Worm (Caenorhabditis elegans) whole organism, L4 larva: ENCODE results near the gene ZK622.1.

ENCODE experiments used
- F49E8.2 ChIP-seq: sonication (generic microtip); optimal IDR thresholded peaks from 2 replicates; lab custom pipeline; 2016; ENCODE audit warnings: missing compliant biosample characterization, mild to moderate bottlenecking, missing genetic modification characterization, borderline replicate concordance
- T26A8.4 ChIP-seq: fragments of 200-800 bp; sonication (Bioruptor generic); IDR thresholded peaks from 2 replicates; pipeline ENCODE4 v1.3.6; 2022; ENCODE audit warnings: missing genetic modification characterization, missing compliant biosample characterization
- Y5F2A.4 ChIP-seq: fragments of 200-800 bp; sonication (Bioruptor generic); optimal IDR thresholded peaks from 2 replicates; lab custom pipeline; 2018; ENCODE audit warnings: mild to moderate bottlenecking, missing genetic modification characterization, missing compliant biosample characterization
- aha-1 ChIP-seq: fragments of 150-350 bp; peaks from one replicate; lab custom pipeline; 2014; ENCODE audit warnings: missing biosample characterization, missing genetic modification characterization
- ama-1 ChIP-seq: fragments of 150-350 bp; optimal IDR thresholded peaks from 2 replicates; lab custom pipeline; 2014; ENCODE audit warnings: inconsistent platforms, mixed read lengths
- attf-4 ChIP-seq: sonication (generic microtip); optimal IDR thresholded peaks from 3 replicates; lab custom pipeline; 2017; ENCODE audit warnings: missing biosample characterization, missing genetic modification characterization
- ceh-28 ChIP-seq: fragments of 150-350 bp; optimal IDR thresholded peaks from 2 replicates; lab custom pipeline; 2014; ENCODE audit warnings: missing biosample characterization, missing genetic modification reagents, missing genetic modification characterization
- ces-1 ChIP-seq: fragments of 150-350 bp; sonication (generic microtip); optimal IDR thresholded peaks from 4 replicates; lab custom pipeline; 2014; ENCODE audit warnings: missing biosample characterization, missing genetic modification reagents, missing genetic modification characterization
- daf-16 ChIP-seq, 3 experiments: sonication (generic microtip); optimal IDR thresholded peaks; 2 replicates each; lab custom pipeline; 2016 to 2017; ENCODE audit warnings: missing genetic modification characterization in 3 of 3, missing genetic modification reagents in 3 of 3, mild to moderate bottlenecking in 2 of 3, missing compliant biosample characterization in 2 of 3, missing biosample characterization in 1 of 3, moderate library complexity in 1 of 3
- daf-19 ChIP-seq: fragments of 200-800 bp; sonication (Bioruptor generic); conservative IDR thresholded peaks from 2 replicates; pipeline ENCODE4 v1.3.6; 2022; ENCODE audit warnings: missing genetic modification characterization, missing compliant biosample characterization
- dmd-6 ChIP-seq: fragments of 200-800 bp; sonication (Bioruptor generic); IDR thresholded peaks from 2 replicates; pipeline ENCODE4 v1.3.6; 2022; ENCODE audit warnings: missing genetic modification reagents, missing genetic modification characterization, missing compliant biosample characterization
- dmd-8 ChIP-seq: fragments of 200-800 bp; sonication (Bioruptor generic); IDR thresholded peaks from 2 replicates; pipeline ENCODE4 v1.3.6; 2022; ENCODE audit warnings: missing genetic modification characterization, missing compliant biosample characterization
- dve-1 ChIP-seq: sonication (generic microtip); optimal IDR thresholded peaks from 2 replicates; lab custom pipeline; 2017; ENCODE audit warnings: antibody characterized with exemption, mild to moderate bottlenecking, missing genetic modification characterization, missing compliant biosample characterization; ENCODE audit not compliant: insufficient read depth
- gei-8 ChIP-seq: fragments of 200-800 bp; sonication (Bioruptor generic); optimal IDR thresholded peaks from 2 replicates; lab custom pipeline; 2018; ENCODE audit warnings: mild to moderate bottlenecking, missing genetic modification characterization, missing compliant biosample characterization
- hlh-11 ChIP-seq: fragments of 200-800 bp; sonication (Bioruptor generic); optimal IDR thresholded peaks from 2 replicates; lab custom pipeline; 2018; ENCODE audit warnings: mild to moderate bottlenecking, missing genetic modification characterization, missing compliant biosample characterization
- hlh-30 ChIP-seq: sonication (generic microtip); optimal IDR thresholded peaks from 2 replicates; lab custom pipeline; 2017; ENCODE audit warnings: antibody characterized with exemption, mild to moderate bottlenecking, missing genetic modification characterization, missing compliant biosample characterization; ENCODE audit not compliant: insufficient read depth
- hmg-1.1 ChIP-seq: fragments of 200-800 bp; sonication (Bioruptor generic); IDR thresholded peaks from 2 replicates; pipeline ENCODE4 v1.3.6; 2022; ENCODE audit warnings: missing genetic modification reagents, missing genetic modification characterization, missing compliant biosample characterization
- jun-1 ChIP-seq: fragments of 150-350 bp; optimal IDR thresholded peaks from 2 replicates; lab custom pipeline; 2014; ENCODE audit warnings: missing biosample characterization, missing genetic modification reagents, missing genetic modification characterization
- lin-1 ChIP-seq: fragments of 200-800 bp; sonication (Bioruptor generic); IDR thresholded peaks from 2 replicates; pipeline ENCODE4 v1.3.6; 2022; ENCODE audit warnings: missing genetic modification reagents, missing genetic modification characterization, missing compliant biosample characterization
- lin-38 ChIP-seq: fragments of 200-800 bp; sonication (Bioruptor generic); IDR thresholded peaks from 2 replicates; pipeline ENCODE4 v1.3.6; 2022; ENCODE audit warnings: missing genetic modification reagents, missing genetic modification characterization, missing compliant biosample characterization
- lsy-2 ChIP-seq, 2 experiments: fragments of 150-350 bp in 1 of 2; sonication (generic microtip) in 1 of 2; optimal IDR thresholded peaks; 2 replicates each; lab custom pipeline; 2014 to 2017; ENCODE audit warnings: missing biosample characterization in 2 of 2, missing genetic modification characterization in 2 of 2
- mdl-1 ChIP-seq, 2 experiments: fragments of 150-350 bp in 1 of 2; sonication (generic microtip) in 1 of 2; optimal IDR thresholded peaks; 2 replicates each; lab custom pipeline; 2014 to 2017; ENCODE audit warnings: missing biosample characterization in 2 of 2, missing genetic modification characterization in 2 of 2
- mep-1 ChIP-seq: fragments of 150-350 bp; sonication (generic microtip); optimal IDR thresholded peaks from 3 replicates; lab custom pipeline; 2014; ENCODE audit warnings: missing biosample characterization, missing genetic modification characterization
- mes-2 ChIP-seq: sonication (generic microtip); optimal IDR thresholded peaks from 2 replicates; lab custom pipeline; 2016; ENCODE audit warnings: missing genotype, mild to moderate bottlenecking, missing genetic modification characterization, missing compliant biosample characterization; ENCODE audit not compliant: poor library complexity, severe bottlenecking
- mxl-3 ChIP-seq: fragments of 200-800 bp; sonication (Bioruptor generic); optimal IDR thresholded peaks from 2 replicates; lab custom pipeline; 2018; ENCODE audit warnings: mild to moderate bottlenecking, missing genetic modification characterization, missing compliant biosample characterization
- nhr-28 ChIP-seq: fragments of 150-350 bp; optimal IDR thresholded peaks from 2 replicates; lab custom pipeline; 2014; ENCODE audit warnings: missing biosample characterization, missing genetic modification characterization
- nhr-48 ChIP-seq: sonication (generic microtip); optimal IDR thresholded peaks from 2 replicates; lab custom pipeline; 2016; ENCODE audit warnings: mild to moderate bottlenecking, missing genetic modification characterization, missing compliant biosample characterization
- nhr-77 ChIP-seq: fragments of 150-350 bp; optimal IDR thresholded peaks from 2 replicates; lab custom pipeline; 2014; ENCODE audit warnings: missing biosample characterization, missing genetic modification characterization
- pha-4 ChIP-seq, 2 experiments: fragments of 150-350 bp in 1 of 2; fragments of 200-800 bp in 1 of 2; sonication (Bioruptor generic) in 1 of 2; IDR thresholded peaks in 1 of 2; optimal IDR thresholded peaks in 1 of 2; 2 replicates each; pipeline versions ENCODE4 v1.3.6 to Lab custom; 2014 to 2022; ENCODE audit warnings: missing genetic modification characterization in 2 of 2, missing genetic modification reagents in 2 of 2, missing biosample characterization in 1 of 2, missing compliant biosample characterization in 1 of 2
- php-3 ChIP-seq: fragments of 200-800 bp; sonication (Bioruptor generic); IDR thresholded peaks from 2 replicates; pipeline ENCODE4 v1.3.6; 2022; ENCODE audit warnings: missing genetic modification reagents, missing genetic modification characterization, missing compliant biosample characterization
- pqm-1 ChIP-seq: sonication (generic microtip); optimal IDR thresholded peaks from 2 replicates; lab custom pipeline; 2017; ENCODE audit warnings: missing biosample characterization, missing genetic modification characterization
- snpc-1.2 ChIP-seq: fragments of 200-800 bp; sonication (Bioruptor generic); IDR thresholded peaks from 2 replicates; pipeline ENCODE4 v1.3.6; 2022; ENCODE audit warnings: missing genetic modification reagents, missing genetic modification characterization, missing compliant biosample characterization
- tag-97 ChIP-seq: fragments of 200-800 bp; sonication (Bioruptor generic); IDR thresholded peaks from 2 replicates; pipeline ENCODE4 v1.3.6; 2022; ENCODE audit warnings: missing genetic modification characterization, missing compliant biosample characterization
- tra-1 ChIP-seq: fragments of 200-800 bp; sonication (Bioruptor generic); IDR thresholded peaks from 2 replicates; pipeline ENCODE4 v1.3.6; 2022; ENCODE audit warnings: missing genetic modification reagents, missing genetic modification characterization, missing compliant biosample characterization
- unc-39 ChIP-seq: sonication (generic microtip); optimal IDR thresholded peaks from 2 replicates; lab custom pipeline; 2017; ENCODE audit warnings: missing biosample characterization, missing genetic modification characterization
- unc-62 ChIP-seq, 3 experiments: fragments of 150-350 bp in 1 of 3; sonication (generic microtip); optimal IDR thresholded peaks in 2 of 3; peaks in 1 of 3; 1 replicate in 1 of 3; 2 replicates in 2 of 3; lab custom pipeline; 2014 to 2017; ENCODE audit warnings: missing biosample characterization in 3 of 3, missing genetic modification characterization in 3 of 3, missing genetic modification reagents in 3 of 3, missing genotype in 1 of 3
- vab-7 ChIP-seq: fragments of 200-800 bp; sonication (Bioruptor generic); IDR thresholded peaks from 2 replicates; pipeline ENCODE4 v1.3.6; 2022; ENCODE audit warnings: missing genetic modification reagents, missing genetic modification characterization, missing compliant biosample characterization

ZK622.1 gene

ce11 chrII:5336660-5337494, 43.3 kb downstream of the ZK622.1 start (continued):
- TF ChIP-seq ces-1 (GFP tag; lab: Kevin White, UChicago) (peak; percentile 29), gei-8 (GFP tag; lab: Kevin White, UChicago) (no peak), attf-4 (tag; lab: Kevin White, UChicago) (no peak), Y5F2A.4 (no peak), lin-1 (no peak), nhr-48 (peak; percentile 36), tag-97 (GFP tag; lab: Robert Waterston, UW) (no peak), daf-19 (GFP tag; lab: Robert Waterston, UW) (no peak), dmd-8 (GFP tag; lab: Robert Waterston, UW) (no peak)

- TF ChIP-seq daf-16 (GFP tag; optimal IDR thresholded peaks at IDR 0.05; lab: Kevin White, UChicago) = no peak
- TF ChIP-seq daf-16 (tag; optimal IDR thresholded peaks at IDR 0.05; lab: Kevin White, UChicago) = peak; percentile 15
- TF ChIP-seq unc-62 (GFP tag; optimal IDR thresholded peaks at IDR 0.05 in 1 of 2; lab: Kevin White, UChicago) = peak in 1 of 2 experiments; percentile 50
- TF ChIP-seq unc-62 (tag; optimal IDR thresholded peaks at IDR 0.05; lab: Kevin White, UChicago) = no peak
- peak; percentile 13 for TF ChIP-seq nhr-28
- TF ChIP-seq mep-1 (tag; lab: Kevin White, UChicago) = peak; percentile 19
- TF ChIP-seq aha-1 = no peak
- TF ChIP-seq hlh-11 = no peak
These were observed 43.9 kb downstream of the ZK622.1 start for ce11 chrII:5337495-5337840.

DNA sequence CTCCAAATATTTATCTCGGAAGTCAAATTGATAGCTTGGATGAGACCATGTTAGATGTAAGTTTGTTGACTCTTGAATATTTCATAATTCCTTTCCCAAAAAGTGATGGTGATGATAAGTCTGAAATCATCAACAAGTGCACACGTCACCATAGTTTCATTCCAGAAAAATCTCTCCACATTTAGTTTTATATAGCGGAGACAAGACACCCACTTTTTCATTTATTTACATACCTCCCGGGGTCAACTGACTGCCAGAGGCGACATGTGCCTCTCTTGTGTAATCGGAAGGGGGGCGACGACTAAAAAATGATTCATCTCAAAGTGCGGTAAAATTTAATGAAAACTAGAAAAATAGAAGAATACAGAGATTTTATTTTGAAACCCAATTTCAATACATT, 44.7 kb downstream of the ZK622.1 start:
- no peak; the same call in 1 of the 2 replicates for TF ChIP-seq php-3 (GFP tag; lab: Robert Waterston, UW)
- TF ChIP-seq dmd-6 (GFP tag; lab: Robert Waterston, UW) = peak; percentile 42
- TF ChIP-seq unc-39 (tag; lab: Kevin White, UChicago) = no peak
- TF ChIP-seq mep-1 (tag; lab: Kevin White, UChicago) = peak; percentile 12
- TF ChIP-seq mdl-1 (tag; optimal IDR thresholded peaks at IDR 0.05; lab: Kevin White, UChicago) = peak in 1 of 2 experiments; percentile 51
- peak; percentile 71 for TF ChIP-seq hlh-11
- no peak for TF ChIP-seq snpc-1.2 (GFP tag; lab: Robert Waterston, UW)
- TF ChIP-seq hlh-30 (tag; lab: Kevin White, UChicago) = peak; percentile 83
- TF ChIP-seq ceh-28 = no peak
- peak; percentile 42 for TF ChIP-seq nhr-77 (tag; lab: Kevin White, UChicago)
- TF ChIP-seq ama-1 (lab: Kevin White, UChicago) = peak; percentile 31
- peak; percentile 8; the same call in 1 of the 2 replicates for TF ChIP-seq lin-38 (GFP tag; lab: Robert Waterston, UW)
- no peak for TF ChIP-seq pqm-1
- TF ChIP-seq jun-1 (tag; lab: Kevin White, UChicago) = peak; percentile 20
- peak in 1 of 2 experiments; percentile 30 for TF ChIP-seq lsy-2 (tag; optimal IDR thresholded peaks at IDR 0.05; lab: Kevin White, UChicago)
- TF ChIP-seq Y5F2A.4 = no peak
- peak; percentile 34 for TF ChIP-seq nhr-28
- TF ChIP-seq daf-19 (GFP tag; lab: Robert Waterston, UW) = no peak
- peak; percentile 38 for TF ChIP-seq mes-2
- TF ChIP-seq daf-16 (GFP tag; optimal IDR thresholded peaks at IDR 0.05; lab: Kevin White, UChicago) = peak in 1 of 2 experiments; percentile 5
- peak; percentile 86 for TF ChIP-seq daf-16 (tag; optimal IDR thresholded peaks at IDR 0.05; lab: Kevin White, UChicago)
- no peak for TF ChIP-seq mxl-3
- peak; percentile 91 for TF ChIP-seq aha-1
- TF ChIP-seq vab-7 (GFP tag; lab: Robert Waterston, UW) = no peak
- TF ChIP-seq F49E8.2 (tag; lab: Kevin White, UChicago) = no peak
- peak; percentile 14; the same call in 1 of the 2 replicates for TF ChIP-seq T26A8.4
- TF ChIP-seq pha-4 (GFP tag; IDR thresholded peaks at IDR 0.05; lab: Robert Waterston, UW) = no peak
- peak; percentile 92 for TF ChIP-seq pha-4 (tag; optimal IDR thresholded peaks at IDR 0.05; lab: Kevin White, UChicago)
- 0 out of 2 replicates have a peak, but pooled peaks have one; percentile 20 for TF ChIP-seq tra-1 (GFP tag; lab: Robert Waterston, UW)
- peak; percentile 73 for TF ChIP-seq dve-1 (tag; lab: Kevin White, UChicago)
- TF ChIP-seq hmg-1.1 (GFP tag; lab: Robert Waterston, UW) = peak; percentile 22; the same call in 1 of the 2 replicates
